Fruit fly (Drosophila melanogaster): ENCODE results near the gene CG33986.
A peak's percentile ranks its signal among the peaks of the same experiment; 100 is the strongest.

CG33986 gene

DNA sequence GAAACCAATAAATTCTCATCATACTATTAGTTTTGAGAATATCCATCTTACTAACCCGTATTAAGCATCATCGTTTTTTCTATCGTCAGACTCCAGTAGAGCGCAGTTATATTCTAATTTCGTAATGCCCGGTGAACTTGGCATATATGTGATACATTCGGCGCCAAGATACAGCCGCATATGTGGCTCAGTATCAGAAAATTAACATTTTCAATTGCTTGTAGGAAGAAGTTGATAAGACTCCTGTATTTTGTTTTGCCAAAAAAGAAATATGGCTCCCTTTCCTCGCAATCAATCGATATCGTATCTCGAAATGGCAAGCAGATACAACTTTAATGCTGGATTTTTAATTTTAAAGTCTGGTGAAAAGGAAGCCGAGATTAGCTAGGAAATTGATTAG is at the start of gene CG33986:
Gene CG33986, minus strand, starts transcription at position 101 of the 400 bp plus-strand sequence.
- no peak for TF ChIP-seq CG15710 (tag; optimal IDR thresholded peaks at IDR 0.05)
- no peak for TF ChIP-seq CG32121 (GFP tag; IDR thresholded peaks at IDR 0.05)

DNA sequence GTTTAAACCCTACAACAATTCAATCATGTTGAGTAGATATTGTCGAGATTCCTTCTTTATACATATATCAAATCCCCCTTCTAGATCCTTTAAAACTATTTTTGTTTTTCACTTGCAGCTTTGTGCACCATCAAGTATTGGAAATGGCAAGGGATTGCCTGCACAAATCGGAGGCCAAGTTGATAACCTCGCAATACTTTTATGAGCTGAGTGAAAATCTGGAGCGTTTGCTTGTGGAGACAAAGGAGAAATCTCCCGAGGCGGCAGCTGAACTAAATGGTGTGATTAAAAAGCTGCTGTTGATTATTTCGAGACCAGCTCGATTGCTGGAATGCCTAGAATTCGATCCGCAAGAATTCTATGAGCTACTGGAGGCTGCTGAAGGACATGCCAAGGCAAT is 45.5 kb upstream of the CG33986 start:
- TF ChIP-seq EcR (GFP tag; optimal IDR thresholded peaks at IDR 0.05), result no peak
- no peak for TF ChIP-seq Snoo (tag; optimal IDR thresholded peaks at IDR 0.05)
- TF ChIP-seq CG10348 (GFP tag; IDR thresholded peaks at IDR 0.05), result no peak
- TF ChIP-seq CG32121 (GFP tag; IDR thresholded peaks at IDR 0.05), result no peak
- TF ChIP-seq gl (tag; optimal IDR thresholded peaks at IDR 0.05), result no peak
- no peak for TF ChIP-seq CG12605 (GFP tag; IDR thresholded peaks at IDR 0.05)
- TF ChIP-seq Ets98B (GFP tag; IDR thresholded peaks at IDR 0.05), result no peak
- TF ChIP-seq rn (GFP tag; IDR thresholded peaks at IDR 0.05), result no peak
- TF ChIP-seq CG4496 (GFP tag; IDR thresholded peaks at IDR 0.05), result no peak
- no peak for TF ChIP-seq CG9948 (tag; optimal IDR thresholded peaks at IDR 0.05)
- TF ChIP-seq CG13204 (GFP tag; optimal IDR thresholded peaks at IDR 0.05), result no peak
- no peak for TF ChIP-seq CG8159 (tag; optimal IDR thresholded peaks at IDR 0.05)
- no peak for TF ChIP-seq CG8301 (tag; optimal IDR thresholded peaks at IDR 0.05)

DNA sequence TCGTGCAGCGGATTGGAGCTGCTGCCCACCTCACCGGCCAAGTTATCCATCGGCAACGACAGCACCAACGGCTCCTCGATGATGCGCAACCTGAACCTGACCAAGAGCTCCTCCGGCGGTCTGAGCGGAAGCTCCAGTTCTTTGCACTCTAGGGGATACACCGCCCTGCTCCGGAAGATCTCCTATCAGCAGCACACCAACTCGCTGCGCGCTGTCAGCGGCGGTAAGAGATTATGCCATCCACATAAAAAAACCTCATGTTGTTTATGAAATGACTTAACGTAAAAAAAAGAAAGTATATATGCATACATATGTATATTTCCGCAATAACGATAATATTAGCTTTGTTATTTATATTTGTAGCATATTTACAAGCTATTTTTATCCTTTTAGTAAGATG is 43.7 kb upstream of the CG33986 start:
- TF ChIP-seq EcR (GFP tag; optimal IDR thresholded peaks at IDR 0.05) (peak; percentile 68), gl (tag; optimal IDR thresholded peaks at IDR 0.05) (no peak)

DNA sequence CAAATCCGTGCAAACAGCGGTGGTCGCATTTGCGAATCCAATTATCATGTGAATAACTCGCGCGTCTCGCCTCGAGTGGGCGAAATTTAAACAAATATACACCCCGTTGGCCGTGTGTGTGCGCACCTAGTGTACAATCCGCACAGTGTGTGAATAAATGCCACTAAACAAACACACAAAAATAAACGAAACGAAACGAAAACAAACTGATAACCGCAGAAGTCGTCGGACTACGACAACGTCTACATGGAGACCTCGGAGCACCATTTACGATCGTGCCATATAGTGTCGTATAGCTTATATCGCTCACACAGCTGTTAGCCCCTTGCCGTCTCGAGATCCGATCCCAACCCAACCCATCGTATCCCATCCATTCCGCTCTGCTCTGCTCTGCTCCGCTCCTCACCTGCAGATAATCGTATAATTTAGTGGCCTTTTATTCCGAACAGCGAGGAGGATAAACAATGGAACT is 41.5 kb upstream of the CG33986 start:
- TF ChIP-seq fd96Ca (GFP tag; IDR thresholded peaks at IDR 0.05) (peak; percentile 57; the same call in 1 of the 3 replicates), CG15710 (tag; optimal IDR thresholded peaks at IDR 0.05) (no peak), CG17806 (tag; optimal IDR thresholded peaks at IDR 0.05) (no peak), gl (tag; optimal IDR thresholded peaks at IDR 0.05) (no peak), CG32121 (GFP tag; IDR thresholded peaks at IDR 0.05) (no peak), EcR (GFP tag; optimal IDR thresholded peaks at IDR 0.05) (peak; percentile 82), CG4496 (GFP tag; IDR thresholded peaks at IDR 0.05) (peak; percentile 53; the same call in 1 of the 3 replicates), CG13204 (GFP tag; optimal IDR thresholded peaks at IDR 0.05) (no peak), CG34367 (tag; optimal IDR thresholded peaks at IDR 0.05) (no peak), CG10348 (GFP tag; IDR thresholded peaks at IDR 0.05) (no peak), Snoo (tag; optimal IDR thresholded peaks at IDR 0.05) (no peak), D1 (tag; optimal IDR thresholded peaks at IDR 0.05) (no peak), CG14655 (GFP tag; optimal IDR thresholded peaks at IDR 0.05) (no peak), CG8159 (tag; optimal IDR thresholded peaks at IDR 0.05) (no peak), Pif1A (GFP tag; optimal IDR thresholded peaks at IDR 0.05) (no peak), CG12605 (GFP tag; IDR thresholded peaks at IDR 0.05) (peak; percentile 61; the same call in 1 of the 2 replicates), rn (GFP tag; IDR thresholded peaks at IDR 0.05) (no peak), CG8301 (tag; optimal IDR thresholded peaks at IDR 0.05) (no peak), CG9948 (tag; optimal IDR thresholded peaks at IDR 0.05) (no peak), Pif1B (GFP tag; optimal IDR thresholded peaks at IDR 0.05) (peak; percentile 25), Ets98B (GFP tag; IDR thresholded peaks at IDR 0.05) (peak; percentile 24; the same call in 1 of the 2 replicates)

DNA sequence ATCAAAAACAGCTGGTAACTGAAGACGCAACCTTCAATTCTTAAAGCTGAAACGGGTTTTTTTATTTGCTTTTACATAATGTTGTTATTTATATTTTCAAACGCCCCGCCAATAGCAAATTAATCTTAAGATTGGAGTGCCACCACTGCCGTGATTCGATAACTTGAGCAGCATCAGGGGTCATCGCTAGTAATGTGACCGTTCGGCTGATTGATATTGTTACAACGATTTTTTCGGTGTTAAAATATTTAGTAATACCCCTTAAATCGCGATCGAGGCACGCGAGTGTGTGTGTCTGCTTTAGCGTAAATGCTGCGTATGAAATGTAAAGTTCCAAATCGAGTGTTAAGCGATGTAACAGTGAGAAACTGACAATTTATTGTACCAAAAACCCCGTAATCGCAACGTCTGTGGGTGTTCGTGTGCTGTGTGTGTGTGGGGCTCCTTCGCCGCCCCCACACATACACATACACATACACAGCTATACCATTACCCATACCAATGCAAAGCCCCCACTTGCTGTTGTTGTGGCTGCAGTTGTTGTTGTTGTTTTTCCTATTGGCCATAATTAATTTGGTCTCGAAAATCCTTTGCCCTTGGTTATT is 40.9 kb upstream of the CG33986 start, which contains the start of gene dop:
Gene dop, plus strand, starts transcription at position 185 of the 605 bp plus-strand sequence.
- TF ChIP-seq Snoo (tag; optimal IDR thresholded peaks at IDR 0.05), result peak; percentile 20
- no peak for TF ChIP-seq CG8159 (tag; optimal IDR thresholded peaks at IDR 0.05)

DNA sequence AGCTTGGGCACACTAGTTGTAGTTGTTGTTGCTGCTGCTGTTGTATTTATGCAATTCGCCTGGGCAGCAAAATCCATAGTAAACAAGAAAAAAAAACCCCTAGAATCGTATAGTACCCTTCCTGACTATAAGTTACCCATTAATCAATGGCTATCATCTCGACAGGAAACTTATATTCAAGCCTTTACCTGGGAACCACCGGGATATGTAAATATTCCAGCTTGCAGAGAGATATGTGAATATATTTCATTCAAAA is 38.7 kb upstream of the CG33986 start:
- TF ChIP-seq CG15710 (tag; optimal IDR thresholded peaks at IDR 0.05) (no peak), Pif1B (GFP tag; optimal IDR thresholded peaks at IDR 0.05) (no peak), CG4496 (GFP tag; IDR thresholded peaks at IDR 0.05) (no peak)

DNA sequence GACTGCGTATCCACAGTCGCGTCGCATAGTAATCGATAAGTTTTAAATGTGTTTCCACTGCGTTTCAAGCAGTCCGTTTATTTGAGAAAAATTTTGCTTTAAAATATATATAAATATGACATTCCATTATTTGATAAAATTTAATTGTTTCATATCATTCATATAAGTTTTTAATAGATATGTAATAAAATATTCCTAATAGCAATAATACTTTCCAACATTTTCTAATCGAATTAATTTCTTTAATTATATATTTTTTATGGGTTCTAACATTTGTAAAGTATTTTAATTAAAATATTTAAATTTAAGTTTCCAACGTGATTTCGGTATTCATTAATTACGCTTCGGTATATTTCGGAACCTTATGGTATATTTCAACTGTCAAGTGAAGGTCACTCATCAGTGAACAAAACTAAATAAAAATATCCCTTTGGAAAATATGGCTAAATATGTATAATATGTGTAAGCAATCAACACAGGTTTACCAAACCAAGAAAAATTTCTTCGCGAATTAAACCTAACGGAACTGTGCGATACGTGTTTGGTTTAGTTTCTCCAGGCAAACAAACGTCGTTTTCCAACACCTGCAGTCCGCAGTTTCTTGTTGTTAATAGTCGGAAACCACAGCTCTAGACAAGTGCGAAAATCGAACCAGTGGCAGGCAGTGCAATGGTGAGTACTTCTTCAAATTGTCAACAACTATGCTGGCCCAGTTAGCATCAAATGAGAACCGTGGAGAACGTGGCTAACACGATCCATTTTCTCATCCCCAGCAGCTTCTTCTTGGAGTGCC is 38.2 kb upstream of the CG33986 start, which contains the start of the genes CG7739 and SCCRO:
Gene CG7739, minus strand, starts transcription at position 8 of the 793 bp plus-strand sequence.
Gene SCCRO, plus strand, starts transcription at position 370 of the 793 bp plus-strand sequence.
- TF ChIP-seq CG4496 (GFP tag; IDR thresholded peaks at IDR 0.05) (peak; percentile 71; the same call in 2 of the 3 replicates), CG34367 (tag; optimal IDR thresholded peaks at IDR 0.05) (peak; percentile 9), CG15710 (tag; optimal IDR thresholded peaks at IDR 0.05) (peak; percentile 51), Pif1B (GFP tag; optimal IDR thresholded peaks at IDR 0.05) (no peak), CG12605 (GFP tag; IDR thresholded peaks at IDR 0.05) (0 out of 2 replicates have a peak, but pooled peaks have one; percentile 51), fd96Ca (GFP tag; IDR thresholded peaks at IDR 0.05) (0 out of 3 replicates have a peak, but pooled peaks have one; percentile 49), Ets98B (GFP tag; IDR thresholded peaks at IDR 0.05) (peak; percentile 62), CG8159 (tag; optimal IDR thresholded peaks at IDR 0.05) (peak; percentile 25), Snoo (tag; optimal IDR thresholded peaks at IDR 0.05) (peak; percentile 42), CG17806 (tag; optimal IDR thresholded peaks at IDR 0.05) (peak; percentile 58), gl (tag; optimal IDR thresholded peaks at IDR 0.05) (no peak), rn (GFP tag; IDR thresholded peaks at IDR 0.05) (no peak), D1 (tag; optimal IDR thresholded peaks at IDR 0.05) (peak; percentile 45), CG32121 (GFP tag; IDR thresholded peaks at IDR 0.05) (peak; percentile 57; the same call in 1 of the 2 replicates), CG10348 (GFP tag; IDR thresholded peaks at IDR 0.05) (no peak), CG8301 (tag; optimal IDR thresholded peaks at IDR 0.05) (peak; percentile 3), EcR (GFP tag; optimal IDR thresholded peaks at IDR 0.05) (no peak), CG9948 (tag; optimal IDR thresholded peaks at IDR 0.05) (peak; percentile 58), CG14655 (GFP tag; optimal IDR thresholded peaks at IDR 0.05) (no peak), Pif1A (GFP tag; optimal IDR thresholded peaks at IDR 0.05) (no peak), CG13204 (GFP tag; optimal IDR thresholded peaks at IDR 0.05) (no peak)
